Fruit fly (Drosophila melanogaster) whole organism, adult: ENCODE results near the gene bond.

Experiments
- CG11617 ChIP-seq: fragments of 200-800 bp; sonication (Bioruptor generic); optimal IDR thresholded peaks from 2 replicates; lab custom pipeline; 2017; ENCODE audit warnings: mild to moderate bottlenecking, missing biosample characterization, missing genetic modification reagents, missing genetic modification characterization
- CG12768 ChIP-seq: fragments of 200-800 bp; sonication (Bioruptor generic); optimal IDR thresholded peaks from 2 replicates; lab custom pipeline; 2017; ENCODE audit warnings: missing biosample characterization, missing genetic modification characterization, mild to moderate bottlenecking, moderate library complexity, missing genetic modification reagents
- CG14711 ChIP-seq: fragments of 200-800 bp; sonication (Bioruptor generic); optimal IDR thresholded peaks from 2 replicates; lab custom pipeline; 2018; ENCODE audit warnings: missing biosample characterization, mild to moderate bottlenecking, missing genetic modification characterization, moderate library complexity
- CG1620 ChIP-seq: fragments of 200-800 bp; sonication (Bioruptor generic); optimal IDR thresholded peaks from 2 replicates; lab custom pipeline; 2016; ENCODE audit warnings: missing biosample characterization, missing genetic modification characterization
- CG33017 ChIP-seq: fragments of 200-800 bp; sonication (Bioruptor generic); optimal IDR thresholded peaks from 2 replicates; lab custom pipeline; 2018; ENCODE audit warnings: missing biosample characterization, mild to moderate bottlenecking, missing genetic modification characterization, moderate library complexity
- CG5204 ChIP-seq: fragments of 200-800 bp; sonication (Bioruptor generic); optimal IDR thresholded peaks from 2 replicates; lab custom pipeline; 2016; ENCODE audit warnings: missing biosample characterization, missing genetic modification characterization
- CG7045 ChIP-seq: fragments of 200-800 bp; sonication (Bioruptor generic); optimal IDR thresholded peaks from 2 replicates; lab custom pipeline; 2017; ENCODE audit warnings: missing biosample characterization, mild to moderate bottlenecking, missing genetic modification characterization
- CG7101 ChIP-seq: fragments of 200-800 bp; sonication (Bioruptor generic); optimal IDR thresholded peaks from 2 replicates; lab custom pipeline; 2018; ENCODE audit warnings: missing biosample characterization, mild to moderate bottlenecking, missing genetic modification characterization, moderate library complexity
- Clk ChIP-seq: fragments of 200-800 bp; sonication (Bioruptor generic); optimal IDR thresholded peaks from 2 replicates; lab custom pipeline; 2017; ENCODE audit warnings: missing biosample characterization, missing genetic modification characterization
- Crg-1 ChIP-seq: fragments of 200-800 bp; sonication (Bioruptor generic); optimal IDR thresholded peaks from 2 replicates; lab custom pipeline; 2016; ENCODE audit warnings: missing biosample characterization, missing genetic modification characterization
- Hr96 ChIP-seq: fragments of 200-800 bp; sonication (Bioruptor generic); optimal IDR thresholded peaks from 2 replicates; lab custom pipeline; 2016; ENCODE audit warnings: missing biosample characterization, missing genetic modification characterization
- Mnt ChIP-seq: fragments of 200-800 bp; sonication (Bioruptor generic); optimal IDR thresholded peaks from 2 replicates; lab custom pipeline; 2016; ENCODE audit warnings: missing biosample characterization, mild to moderate bottlenecking, missing genetic modification characterization
- bab1 ChIP-seq: fragments of 200-800 bp; sonication (Bioruptor generic); optimal IDR thresholded peaks from 3 replicates; lab custom pipeline; 2019; ENCODE audit warnings: missing biosample characterization, mild to moderate bottlenecking, missing genetic modification characterization, moderate library complexity
- cic ChIP-seq: fragments of 200-800 bp; sonication (Bioruptor generic); optimal IDR thresholded peaks from 2 replicates; lab custom pipeline; 2017; ENCODE audit warnings: missing biosample characterization, mild to moderate bottlenecking, missing genetic modification characterization, moderate library complexity
- cnc ChIP-seq, 2 experiments: fragments of >200 bp; optimal IDR thresholded peaks; 2 replicates each; lab custom pipeline; 2017
- kay ChIP-seq: fragments of 200-800 bp; sonication (Bioruptor generic); peaks from one replicate; lab custom pipeline; 2016; ENCODE audit warnings: missing biosample characterization, missing genetic modification characterization, borderline replicate concordance
- ovo ChIP-seq: fragments of 200-800 bp; sonication (Bioruptor generic); optimal IDR thresholded peaks from 2 replicates; lab custom pipeline; 2016; ENCODE audit warnings: missing biosample characterization, missing genetic modification characterization
- pad ChIP-seq: fragments of 200-800 bp; sonication (Bioruptor generic); optimal IDR thresholded peaks from 3 replicates; lab custom pipeline; 2017; ENCODE audit warnings: missing biosample characterization, missing genetic modification characterization, mild to moderate bottlenecking, moderate library complexity, missing genetic modification reagents
- tj ChIP-seq: fragments of 200-800 bp; sonication (Bioruptor generic); optimal IDR thresholded peaks from 3 replicates; lab custom pipeline; 2017; ENCODE audit warnings: missing biosample characterization, mild to moderate bottlenecking, missing genetic modification characterization, moderate library complexity
- toe ChIP-seq: fragments of 200-800 bp; sonication (Bioruptor generic); optimal IDR thresholded peaks from 2 replicates; lab custom pipeline; 2016; ENCODE audit warnings: missing biosample characterization, missing genetic modification characterization

Gene bond

dm6 chr3R:22582981-22583380, 32.5 kb downstream of the bond start, which contains the start of gene Dph5:
TSS of gene Dph5 (minus strand) at chr3R:22583225.
- no peak for TF ChIP-seq kay (GFP tag; lab: Kevin White, UChicago)
- TF ChIP-seq CG12768: no peak
- no peak for TF ChIP-seq CG7045 (GFP tag; lab: Kevin White, UChicago)
- no peak for TF ChIP-seq cnc (optimal IDR thresholded peaks at IDR 0.05; lab: Kevin White, UChicago)
- no peak for TF ChIP-seq cic
- TF ChIP-seq Hr96 (GFP tag; lab: Kevin White, UChicago): no peak
- peak; percentile 7 for TF ChIP-seq bab1 (GFP tag; lab: Kevin White, UChicago)
- no peak for TF ChIP-seq CG33017 (tag; lab: Kevin White, UChicago)
- TF ChIP-seq Mnt: peak; percentile 91
- TF ChIP-seq toe (GFP tag; lab: Kevin White, UChicago): no peak
- TF ChIP-seq CG11617 (GFP tag; lab: Kevin White, UChicago): no peak

- no peak for TF ChIP-seq CG7101 (tag; lab: Kevin White, UChicago)
- TF ChIP-seq Mnt: peak; percentile 97
These were observed 34.1 kb downstream of the bond start, which contains the start of the genes CG33107 and CG6937 for dm6 chr3R:22584582-22584981. TSS of gene CG33107 (minus strand) at chr3R:22584718. TSS of gene CG6937 (plus strand) at chr3R:22584773.

- TF ChIP-seq kay (GFP tag; lab: Kevin White, UChicago) (no peak), Hr96 (GFP tag; lab: Kevin White, UChicago) (no peak), tj (GFP tag; lab: Kevin White, UChicago) (no peak), Mnt (no peak)
These were observed 36.0 kb downstream of the bond start, which contains the start of gene btn for dm6 chr3R:22586525-22586924. TSS of gene btn (minus strand) at chr3R:22586625.

dm6 chr3R:22587419-22587963, 37.0 kb downstream of the bond start, which contains the start of gene Efa6:
TSS of gene Efa6 (plus strand) at chr3R:22587755.
- TF ChIP-seq pad (GFP tag; lab: Kevin White, UChicago): peak; percentile 44
- TF ChIP-seq CG33017 (tag; lab: Kevin White, UChicago): peak; percentile 10
- TF ChIP-seq bab1 (GFP tag; lab: Kevin White, UChicago): peak; percentile 66
- TF ChIP-seq kay (GFP tag; lab: Kevin White, UChicago): no peak
- no peak for TF ChIP-seq CG5204
- peak; percentile 65 for TF ChIP-seq Mnt
- peak; percentile 90 for TF ChIP-seq toe (GFP tag; lab: Kevin White, UChicago)
- peak; percentile 56 for TF ChIP-seq CG11617 (GFP tag; lab: Kevin White, UChicago)
- peak; percentile 64 for TF ChIP-seq tj (GFP tag; lab: Kevin White, UChicago)
- TF ChIP-seq Clk (GFP tag; lab: Kevin White, UChicago): peak; percentile 60
- TF ChIP-seq Crg-1 (GFP tag; lab: Kevin White, UChicago): peak; percentile 64
- TF ChIP-seq cic: peak; percentile 85
- peak; percentile 62 for TF ChIP-seq CG1620 (GFP tag; lab: Kevin White, UChicago)
- no peak for TF ChIP-seq Hr96 (GFP tag; lab: Kevin White, UChicago)
- TF ChIP-seq CG7101 (tag; lab: Kevin White, UChicago): peak; percentile 65
- peak; percentile 73 for TF ChIP-seq ovo (GFP tag; lab: Kevin White, UChicago)
- no peak for TF ChIP-seq cnc (optimal IDR thresholded peaks at IDR 0.05; lab: Kevin White, UChicago)
- peak; percentile 62 for TF ChIP-seq CG7045 (GFP tag; lab: Kevin White, UChicago)
- peak; percentile 56 for TF ChIP-seq CG12768
- peak; percentile 56 for TF ChIP-seq CG14711

- TF ChIP-seq CG11617 (GFP tag; lab: Kevin White, UChicago): no peak
These were observed 38.3 kb downstream of the bond start for dm6 chr3R:22588756-22589155.

- TF ChIP-seq CG14711 (peak; percentile 47), CG33017 (tag; lab: Kevin White, UChicago) (peak; percentile 44), CG5204 (no peak), pad (GFP tag; lab: Kevin White, UChicago) (no peak), cic (peak; percentile 55), CG11617 (GFP tag; lab: Kevin White, UChicago) (peak; percentile 47), CG1620 (GFP tag; lab: Kevin White, UChicago) (peak; percentile 22), CG12768 (peak; percentile 44), ovo (GFP tag; lab: Kevin White, UChicago) (peak; percentile 50), CG7101 (tag; lab: Kevin White, UChicago) (peak; percentile 80), tj (GFP tag; lab: Kevin White, UChicago) (peak; percentile 25), CG7045 (GFP tag; lab: Kevin White, UChicago) (peak; percentile 65), Hr96 (GFP tag; lab: Kevin White, UChicago) (no peak), kay (GFP tag; lab: Kevin White, UChicago) (no peak), cnc (optimal IDR thresholded peaks at IDR 0.05; lab: Kevin White, UChicago) (no peak), Crg-1 (GFP tag; lab: Kevin White, UChicago) (peak; percentile 64), bab1 (GFP tag; lab: Kevin White, UChicago) (no peak), toe (GFP tag; lab: Kevin White, UChicago) (peak; percentile 20), Mnt (no peak), Clk (GFP tag; lab: Kevin White, UChicago) (no peak)
These were observed 38.8 kb downstream of the bond start for dm6 chr3R:22589311-22589710.
